Fruit fly (Drosophila melanogaster) whole organism, embryonic: ENCODE results near the gene CG6923.

Experiments
- BtbVII ChIP-seq: fragments of 200-800 bp; sonication (Bioruptor generic); optimal IDR thresholded peaks from 3 replicates; lab custom pipeline; 2017; ENCODE audit warnings: missing biosample characterization, mild to moderate bottlenecking, missing genetic modification characterization
- CG10274 ChIP-seq: fragments of 200-800 bp; sonication (Bioruptor generic); optimal IDR thresholded peaks from 3 replicates; lab custom pipeline; 2017; ENCODE audit warnings: missing biosample characterization, mild to moderate bottlenecking, missing genetic modification characterization
- CG11093 ChIP-seq: fragments of 200-800 bp; sonication (Bioruptor generic); IDR thresholded peaks from 3 replicates; pipeline ENCODE4 v1.3.6; 2022; ENCODE audit warnings: missing biosample characterization, missing genetic modification characterization
- CG12236 ChIP-seq: fragments of 200-800 bp; sonication (Bioruptor generic); optimal IDR thresholded peaks from 2 replicates; lab custom pipeline; 2016; ENCODE audit warnings: missing biosample characterization, missing genetic modification characterization
- CG12942 ChIP-seq: fragments of 200-800 bp; sonication (Bioruptor generic); optimal IDR thresholded peaks from 3 replicates; lab custom pipeline; 2016; ENCODE audit warnings: missing biosample characterization, missing genetic modification characterization
- CG13287 ChIP-seq: fragments of 200-800 bp; sonication (Bioruptor generic); IDR thresholded peaks from 2 replicates; pipeline ENCODE4 v1.3.6; 2022; ENCODE audit warnings: missing biosample characterization, missing genetic modification characterization; ENCODE audit not compliant: partially characterized antibody
- CG14441 ChIP-seq: fragments of 200-800 bp; sonication (Bioruptor generic); IDR thresholded peaks from 2 replicates; pipeline ENCODE4 v1.3.6; 2022; ENCODE audit warnings: missing biosample characterization, missing genetic modification characterization
- CG15011 ChIP-seq: fragments of 200-800 bp; sonication (Bioruptor generic); optimal IDR thresholded peaks from 3 replicates; lab custom pipeline; 2018; ENCODE audit warnings: missing biosample characterization, mild to moderate bottlenecking, missing genetic modification characterization
- CG15073 ChIP-seq: fragments of 200-800 bp; sonication (Bioruptor generic); optimal IDR thresholded peaks from 2 replicates; lab custom pipeline; 2016; ENCODE audit warnings: missing biosample characterization, missing genetic modification characterization
- CG15269 ChIP-seq: fragments of 200-800 bp; sonication (Bioruptor generic); optimal IDR thresholded peaks from 2 replicates; lab custom pipeline; 2018; ENCODE audit warnings: missing biosample characterization, mild to moderate bottlenecking, missing genetic modification characterization, moderate library complexity
- CG1602 ChIP-seq: fragments of 200-800 bp; sonication (Bioruptor generic); optimal IDR thresholded peaks from 3 replicates; lab custom pipeline; 2016; ENCODE audit warnings: missing biosample characterization, missing genetic modification characterization
- CG2116 ChIP-seq: fragments of 200-800 bp; sonication (Bioruptor generic); optimal IDR thresholded peaks from 3 replicates; lab custom pipeline; 2018; ENCODE audit warnings: missing biosample characterization, mild to moderate bottlenecking, missing genetic modification characterization
- CG2199 ChIP-seq: fragments of 200-800 bp; sonication (Bioruptor generic); IDR thresholded peaks from 3 replicates; pipeline ENCODE4 v1.3.6; 2022; ENCODE audit warnings: missing biosample characterization, missing genetic modification characterization
- CG42726 ChIP-seq: fragments of 200-800 bp; sonication (Bioruptor generic); IDR thresholded peaks from 2 replicates; pipeline ENCODE4 v1.3.6; 2022; ENCODE audit warnings: missing biosample characterization, missing genetic modification characterization; ENCODE audit not compliant: partially characterized antibody
- CG4282 ChIP-seq: fragments of 200-800 bp; sonication (Bioruptor generic); optimal IDR thresholded peaks from 2 replicates; lab custom pipeline; 2016; ENCODE audit warnings: missing biosample characterization, missing genetic modification characterization
- CG4730 ChIP-seq: fragments of 200-800 bp; sonication (Bioruptor generic); IDR thresholded peaks from 2 replicates; pipeline ENCODE4 v1.3.6; 2022; ENCODE audit warnings: missing biosample characterization, missing genetic modification characterization
- CG5180 ChIP-seq: fragments of 200-800 bp; sonication (Bioruptor generic); optimal IDR thresholded peaks from 3 replicates; lab custom pipeline; 2017; ENCODE audit warnings: missing biosample characterization, missing genetic modification characterization, mild to moderate bottlenecking, moderate library complexity, missing genetic modification reagents
- CG6689 ChIP-seq: fragments of 200-800 bp; sonication (Bioruptor generic); IDR thresholded peaks from 2 replicates; pipeline ENCODE4 v1.3.6; 2022; ENCODE audit warnings: missing biosample characterization, missing genetic modification characterization
- CG6854 ChIP-seq: fragments of 200-800 bp; sonication (Bioruptor generic); optimal IDR thresholded peaks from 3 replicates; lab custom pipeline; 2017; ENCODE audit warnings: missing biosample characterization, mild to moderate bottlenecking, missing genetic modification characterization
- CG9932 ChIP-seq: fragments of 200-800 bp; sonication (Bioruptor generic); IDR thresholded peaks from 2 replicates; pipeline ENCODE4 v1.3.6; 2022; ENCODE audit warnings: missing biosample characterization, missing genetic modification characterization
- Dbx ChIP-seq: fragments of 200-800 bp; sonication (Bioruptor generic); IDR thresholded peaks from 3 replicates; pipeline ENCODE4 v1.3.6; 2022; ENCODE audit warnings: missing biosample characterization, missing genetic modification characterization
- GATAe ChIP-seq: fragments of 200-800 bp; sonication (Bioruptor generic); conservative IDR thresholded peaks from 2 replicates; pipeline ENCODE4 v1.3.6; 2022; ENCODE audit warnings: missing biosample characterization, missing genetic modification characterization
- HLHmδ ChIP-seq: fragments of 200-800 bp; sonication (Bioruptor generic); optimal IDR thresholded peaks from 2 replicates; lab custom pipeline; 2018; ENCODE audit warnings: missing biosample characterization, mild to moderate bottlenecking, missing genetic modification characterization, moderate library complexity
- Hand ChIP-seq: fragments of 200-800 bp; sonication (Bioruptor generic); optimal IDR thresholded peaks from 2 replicates; lab custom pipeline; 2017; ENCODE audit warnings: mild to moderate bottlenecking, missing biosample characterization, missing genetic modification reagents, missing genetic modification characterization
- Hmx ChIP-seq: fragments of 200-800 bp; sonication (Bioruptor generic); optimal IDR thresholded peaks from 2 replicates; lab custom pipeline; 2016; ENCODE audit warnings: missing biosample characterization, missing genetic modification characterization
- MESR4 ChIP-seq: fragments of 200-800 bp; sonication (Bioruptor generic); optimal IDR thresholded peaks from 2 replicates; lab custom pipeline; 2018; ENCODE audit warnings: missing biosample characterization, mild to moderate bottlenecking, missing genetic modification characterization, moderate library complexity
- Neu2 ChIP-seq: fragments of 200-800 bp; sonication (Bioruptor generic); optimal IDR thresholded peaks from 3 replicates; lab custom pipeline; 2016; ENCODE audit warnings: missing biosample characterization, missing genetic modification characterization, borderline replicate concordance
- Nf-YC ChIP-seq: fragments of 200-800 bp; optimal IDR thresholded peaks from 3 replicates; lab custom pipeline; 2019; ENCODE audit warnings: missing biosample characterization, mild to moderate bottlenecking, missing genetic modification characterization, moderate library complexity
- NfI ChIP-seq: fragments of 200-800 bp; sonication (Bioruptor generic); optimal IDR thresholded peaks from 3 replicates; lab custom pipeline; 2018; ENCODE audit warnings: missing biosample characterization, mild to moderate bottlenecking, missing genetic modification characterization, moderate library complexity
- amos ChIP-seq: fragments of 200-800 bp; sonication (Bioruptor generic); IDR thresholded peaks from 2 replicates; pipeline ENCODE4 v1.3.6; 2022; ENCODE audit warnings: missing biosample characterization, missing genetic modification characterization; ENCODE audit not compliant: partially characterized antibody
- ase ChIP-seq: fragments of 200-800 bp; sonication (Bioruptor generic); IDR thresholded peaks from 3 replicates; pipeline ENCODE4 v1.3.6; 2022; ENCODE audit warnings: missing biosample characterization, missing genetic modification characterization
- az2 ChIP-seq: fragments of 200-800 bp; sonication (Bioruptor generic); optimal IDR thresholded peaks from 3 replicates; lab custom pipeline; 2016; ENCODE audit warnings: missing biosample characterization, missing genetic modification characterization
- bcd ChIP-seq: fragments of 200-800 bp; sonication (Bioruptor generic); optimal IDR thresholded peaks from 2 replicates; lab custom pipeline; 2017; ENCODE audit warnings: missing biosample characterization, mild to moderate bottlenecking, missing genetic modification characterization
- caup ChIP-seq: fragments of 200-800 bp; sonication (Bioruptor generic); optimal IDR thresholded peaks from 3 replicates; lab custom pipeline; 2017; ENCODE audit warnings: missing biosample characterization, mild to moderate bottlenecking, missing genetic modification characterization, moderate library complexity; ENCODE audit not compliant: severe bottlenecking
- crp ChIP-seq, 2 experiments: fragments of 200-800 bp; sonication (Bioruptor generic); optimal IDR thresholded peaks; 2 replicates in 1 of 2; 3 replicates in 1 of 2; lab custom pipeline; 2017; ENCODE audit warnings: missing biosample characterization in 2 of 2, missing genetic modification characterization in 2 of 2, mild to moderate bottlenecking in 1 of 2, moderate library complexity in 1 of 2
- dmrt99B ChIP-seq: fragments of 200-800 bp; sonication (Bioruptor generic); optimal IDR thresholded peaks from 2 replicates; lab custom pipeline; 2018; ENCODE audit warnings: missing biosample characterization, mild to moderate bottlenecking, missing genetic modification characterization, moderate library complexity
- fd64A ChIP-seq: fragments of 200-800 bp; sonication (Bioruptor generic); optimal IDR thresholded peaks from 3 replicates; lab custom pipeline; 2018; ENCODE audit warnings: missing biosample characterization, mild to moderate bottlenecking, missing genetic modification characterization
- gem ChIP-seq: fragments of 200-800 bp; sonication (Bioruptor generic); optimal IDR thresholded peaks from 2 replicates; lab custom pipeline; 2019; ENCODE audit warnings: missing biosample characterization, mild to moderate bottlenecking, missing genetic modification characterization, moderate library complexity
- hth ChIP-seq: fragments of >200 bp; optimal IDR thresholded peaks from 2 replicates; lab custom pipeline; 2017; ENCODE audit warnings: inconsistent platforms
- ken ChIP-seq: fragments of 200-800 bp; sonication (Bioruptor generic); IDR thresholded peaks from 3 replicates; pipeline ENCODE4 v1.3.6; 2022; ENCODE audit warnings: missing biosample characterization, missing genetic modification characterization
- prd ChIP-seq, 3 experiments: fragments of >200 bp in 2 of 3; fragments of 200-800 bp in 1 of 3; sonication (Bioruptor generic) in 1 of 3; optimal IDR thresholded peaks in 2 of 3; IDR thresholded peaks in 1 of 3; 2 replicates in 2 of 3; 3 replicates in 1 of 3; pipeline versions ENCODE4 v1.3.6 to Lab custom; 2017 to 2022; ENCODE audit warnings: missing biosample characterization in 1 of 3, missing genetic modification characterization in 1 of 3
- pzg ChIP-seq: fragments of 200-800 bp; sonication (Bioruptor generic); optimal IDR thresholded peaks from 3 replicates; lab custom pipeline; 2018; ENCODE audit warnings: missing biosample characterization, mild to moderate bottlenecking, missing genetic modification characterization, moderate library complexity
- tap ChIP-seq: fragments of 200-800 bp; optimal IDR thresholded peaks from 3 replicates; lab custom pipeline; 2019; ENCODE audit warnings: missing biosample characterization, mild to moderate bottlenecking, missing genetic modification characterization, moderate library complexity
- vfl ChIP-seq: fragments of 200-800 bp; sonication (Bioruptor generic); optimal IDR thresholded peaks from 2 replicates; lab custom pipeline; 2016; ENCODE audit warnings: missing biosample characterization, missing genetic modification characterization
- wek ChIP-seq: fragments of 200-800 bp; sonication (Bioruptor generic); optimal IDR thresholded peaks from 3 replicates; lab custom pipeline; 2018; ENCODE audit warnings: missing biosample characterization, mild to moderate bottlenecking, missing genetic modification characterization, moderate library complexity
- z ChIP-seq: fragments of 200-800 bp; sonication (Bioruptor generic); IDR thresholded peaks from 3 replicates; pipeline ENCODE4 v1.3.6; 2022; ENCODE audit warnings: missing biosample characterization, missing genetic modification characterization

CG6923 gene

DNA sequence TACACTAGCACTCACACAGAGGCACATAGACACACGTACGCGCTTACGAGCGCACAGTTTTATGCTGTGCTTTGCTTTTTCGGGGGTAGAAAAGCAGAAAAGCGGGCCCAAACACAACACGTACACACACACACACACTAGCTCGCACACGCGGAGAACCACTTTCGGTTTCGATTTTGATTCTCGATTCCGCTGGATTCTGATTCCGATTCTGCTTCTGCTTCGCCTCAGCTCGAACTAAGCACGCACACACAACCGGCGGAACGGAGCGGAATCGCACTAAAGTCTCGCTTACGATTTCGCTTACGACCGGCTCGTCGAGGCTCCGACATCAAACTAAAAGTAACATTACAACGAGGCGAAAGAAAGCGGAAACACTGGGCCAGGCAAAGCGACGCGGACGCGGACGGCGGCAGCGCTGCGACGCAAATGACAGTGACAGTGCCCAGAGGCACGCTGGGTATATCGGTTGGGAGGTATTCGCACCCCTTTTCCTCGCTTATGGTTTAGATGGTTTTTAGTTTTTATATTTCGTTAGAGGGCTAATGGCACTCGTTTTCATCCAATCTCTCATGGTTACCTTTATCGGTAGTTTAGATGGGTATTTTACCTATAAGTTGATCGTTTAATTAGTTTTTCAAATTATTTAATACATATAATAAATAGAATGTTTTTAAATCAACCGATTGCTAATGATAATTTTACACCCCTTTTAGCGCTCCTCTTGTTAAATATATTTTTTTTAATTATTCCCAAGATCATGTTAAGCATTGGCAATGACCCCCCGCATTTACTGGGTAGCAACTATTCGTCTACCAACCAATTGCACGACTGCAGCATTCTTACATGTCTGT is 28.4 kb upstream of the CG6923 start (continued):
- TF ChIP-seq NfI (GFP tag; lab: Kevin White, UChicago) = peak; percentile 48
- TF ChIP-seq Nf-YC (tag; lab: Kevin White, UChicago) = peak; percentile 62
- peak; percentile 79 for TF ChIP-seq gem (tag; lab: Kevin White, UChicago)
- TF ChIP-seq crp (GFP tag; optimal IDR thresholded peaks at IDR 0.05; lab: Kevin White, UChicago) = peak in 1 of 2 experiments; percentile 13
- peak; percentile 95 for TF ChIP-seq CG2199 (GFP tag; lab: Robert Waterston, UW)
- peak; percentile 80 for TF ChIP-seq az2 (GFP tag; lab: Kevin White, UChicago)
- TF ChIP-seq CG11093 (GFP tag; lab: Robert Waterston, UW) = peak; percentile 45; the same call in 1 of the 3 replicates
- peak; percentile 61 for TF ChIP-seq BtbVII (GFP tag; lab: Kevin White, UChicago)
- TF ChIP-seq CG14441 = no peak; the same call in 1 of the 2 replicates
- peak; percentile 72 for TF ChIP-seq fd64A (GFP tag; lab: Kevin White, UChicago)
- peak; percentile 2 for TF ChIP-seq pzg (GFP tag; lab: Kevin White, UChicago)
- TF ChIP-seq CG4282 (GFP tag; lab: Kevin White, UChicago) = peak; percentile 26
- TF ChIP-seq Dbx (GFP tag; lab: Robert Waterston, UW) = peak; percentile 59; the same call in 2 of the 3 replicates
- TF ChIP-seq z (GFP tag; lab: Robert Waterston, UW) = peak; percentile 55; the same call in 2 of the 3 replicates
- TF ChIP-seq Hmx (GFP tag; lab: Kevin White, UChicago) = no peak
- peak; percentile 65 for TF ChIP-seq dmrt99B (tag; lab: Kevin White, UChicago)
- TF ChIP-seq amos (GFP tag; lab: Robert Waterston, UW) = peak; percentile 53
- peak; percentile 16 for TF ChIP-seq tap (tag; lab: Kevin White, UChicago)
- TF ChIP-seq CG15073 (GFP tag; lab: Kevin White, UChicago) = peak; percentile 33
- TF ChIP-seq hth = no peak
- TF ChIP-seq CG10274 (GFP tag; lab: Kevin White, UChicago) = peak; percentile 11
- TF ChIP-seq ase (GFP tag; lab: Robert Waterston, UW) = 0 out of 3 replicates have a peak, but pooled peaks have one; percentile 21
- peak; percentile 14 for TF ChIP-seq MESR4 (GFP tag; lab: Kevin White, UChicago)
- peak; percentile 8 for TF ChIP-seq wek
- peak; percentile 43; the same call in 1 of the 3 replicates for TF ChIP-seq ken
- TF ChIP-seq CG5180 (GFP tag; lab: Kevin White, UChicago) = peak; percentile 95
- peak; percentile 44 for TF ChIP-seq CG15011 (GFP tag; lab: Kevin White, UChicago)
- peak; percentile 57 for TF ChIP-seq CG15269 (tag; lab: Kevin White, UChicago)
- TF ChIP-seq Hand (GFP tag; lab: Kevin White, UChicago) = peak; percentile 68
- TF ChIP-seq CG12942 (GFP tag; lab: Kevin White, UChicago) = peak; percentile 37
- peak; percentile 32; the same call in 1 of the 2 replicates for TF ChIP-seq CG13287 (GFP tag; lab: Robert Waterston, UW)
- peak; percentile 86 for TF ChIP-seq HLHmδ (GFP tag; lab: Kevin White, UChicago)
- peak; percentile 40 for TF ChIP-seq CG2116
- no peak for TF ChIP-seq CG12236 (GFP tag; lab: Kevin White, UChicago)
- TF ChIP-seq Neu2 = no peak
- TF ChIP-seq bcd (GFP tag; lab: Kevin White, UChicago) = peak; percentile 73
- TF ChIP-seq vfl (GFP tag; lab: Kevin White, UChicago) = peak; percentile 16
- TF ChIP-seq CG1602 = peak; percentile 58
- peak; percentile 15 for TF ChIP-seq caup (GFP tag; lab: Kevin White, UChicago)
- TF ChIP-seq CG4730 (GFP tag; lab: Robert Waterston, UW) = 0 out of 2 replicates have a peak, but pooled peaks have one; percentile 20
- peak; percentile 57; the same call in 1 of the 2 replicates for TF ChIP-seq CG42726
- TF ChIP-seq CG9932 (GFP tag; lab: Robert Waterston, UW) = peak; percentile 60; the same call in 1 of the 2 replicates
- peak; percentile 45 for TF ChIP-seq CG6854 (GFP tag; lab: Kevin White, UChicago)
- TF ChIP-seq CG6689 (GFP tag; lab: Robert Waterston, UW) = peak; percentile 33; the same call in 1 of the 2 replicates
- no peak for TF ChIP-seq prd (optimal IDR thresholded peaks at IDR 0.05; lab: Kevin White, UChicago)
- TF ChIP-seq prd (GFP tag; IDR thresholded peaks at IDR 0.05; lab: Robert Waterston, UW) = peak; percentile 68; the same call in 2 of the 3 replicates
- TF ChIP-seq GATAe = no peak
